Worm (Caenorhabditis elegans): ENCODE results near the gene crn-5.

crn-5 gene

DNA sequence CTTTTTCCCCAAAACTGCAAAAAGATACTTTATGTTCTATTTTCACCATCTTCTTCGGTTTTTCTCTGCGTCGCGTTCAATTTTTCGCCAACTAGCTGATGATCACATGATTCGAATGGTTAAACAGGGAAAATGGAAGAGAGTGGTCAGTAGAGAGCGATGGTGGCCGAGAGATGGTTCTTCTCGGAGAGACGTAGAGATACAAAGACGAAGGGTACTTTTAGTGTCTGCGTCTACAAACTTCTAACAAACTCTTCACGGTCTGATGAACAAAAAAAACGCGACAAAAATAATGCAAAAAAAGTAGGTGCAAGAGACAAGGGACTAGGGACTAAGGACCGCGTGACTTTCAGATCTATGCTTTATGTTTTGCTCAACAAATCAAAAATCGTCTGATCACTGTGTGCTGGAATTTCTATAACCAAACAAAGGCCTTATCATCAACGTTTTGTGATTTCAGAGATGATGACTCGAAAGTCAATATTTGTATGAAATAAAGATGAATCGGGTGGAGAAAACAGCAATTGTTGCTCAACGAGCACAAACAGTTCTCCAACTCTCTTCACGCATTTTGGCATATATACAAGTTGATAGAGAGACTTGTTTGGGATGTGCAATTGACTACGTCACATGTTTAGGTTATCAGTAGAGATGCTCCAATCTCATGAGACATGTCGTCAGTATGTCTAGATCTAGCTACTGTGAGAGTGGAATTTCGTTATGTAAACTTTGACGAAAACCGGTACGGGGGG, 40.4 kb upstream of the crn-5 start (continued):
- peak; percentile 88 for TF ChIP-seq nfyb-1 (GFP tag; IDR thresholded peaks at IDR 0.05)
- no peak for TF ChIP-seq Y95B8A.8 (GFP tag; IDR thresholded peaks at IDR 0.05)
- TF ChIP-seq nfya-2 (GFP tag; IDR thresholded peaks at IDR 0.05), result no peak
- TF ChIP-seq ceh-100 (GFP tag; IDR thresholded peaks at IDR 0.05), result no peak
- no peak for TF ChIP-seq C17E4.6 (GFP tag; IDR thresholded peaks at IDR 0.05)
- TF ChIP-seq madf-6 (GFP tag; IDR thresholded peaks at IDR 0.05), result no peak
- TF ChIP-seq hmg-20 (GFP tag; IDR thresholded peaks at IDR 0.05), result 0 out of 2 replicates have a peak, but pooled peaks have one; percentile 14
- TF ChIP-seq bed-1 (GFP tag; IDR thresholded peaks at IDR 0.05), result no peak
- no peak for TF ChIP-seq egl-18 (GFP tag; IDR thresholded peaks at IDR 0.05)
- TF ChIP-seq K11D2.4 (GFP tag; IDR thresholded peaks at IDR 0.05), result peak; percentile 74
- TF ChIP-seq die-1 (tag; optimal IDR thresholded peaks at IDR 0.05), result no peak
- TF ChIP-seq nhr-179 (tag; optimal IDR thresholded peaks at IDR 0.05), result no peak
- TF ChIP-seq ztf-26 (tag; optimal IDR thresholded peaks at IDR 0.05), result peak; percentile 76
- TF ChIP-seq F57C9.4 (tag; optimal IDR thresholded peaks at IDR 0.05), result no peak
- TF ChIP-seq repo-1 (tag; optimal IDR thresholded peaks at IDR 0.05), result no peak
- peak; percentile 52 for TF ChIP-seq F52B5.7 (tag; optimal IDR thresholded peaks at IDR 0.05)
- TF ChIP-seq atf-7 (tag; optimal IDR thresholded peaks at IDR 0.05), result peak; percentile 87
- TF ChIP-seq B0035.1 (tag; optimal IDR thresholded peaks at IDR 0.05), result peak; percentile 22
- TF ChIP-seq rec-8 (tag; optimal IDR thresholded peaks at IDR 0.05), result no peak
- no peak for TF ChIP-seq mes-4 (tag; optimal IDR thresholded peaks at IDR 0.05)
- peak; percentile 34 for TF ChIP-seq T07F8.4 (tag; optimal IDR thresholded peaks at IDR 0.05)
- TF ChIP-seq chd-7 (tag; optimal IDR thresholded peaks at IDR 0.05), result peak; percentile 87
- peak in 1 of 3 experiments; percentile 87 for TF ChIP-seq lin-35 (GFP tag; optimal IDR thresholded peaks at IDR 0.05)
- TF ChIP-seq egrh-3 (GFP tag; IDR thresholded peaks at IDR 0.05), result 0 out of 2 replicates have a peak, but pooled peaks have one; percentile 10
- no peak for TF ChIP-seq cebp-2 (GFP tag; IDR thresholded peaks at IDR 0.05)
- TF ChIP-seq lir-1 (GFP tag; conservative IDR thresholded peaks at IDR 0.05), result 0 out of 2 replicates have a peak, but pooled peaks have one; percentile 49
- peak; percentile 5 for TF ChIP-seq snpc-1.1 (tag; optimal IDR thresholded peaks at IDR 0.05; ENCODE audit: insufficient read depth)
- peak; percentile 64; the same call in 1 of the 2 replicates for TF ChIP-seq let-526 (GFP tag; IDR thresholded peaks at IDR 0.05)
- TF ChIP-seq sptf-2 (GFP tag; optimal IDR thresholded peaks at IDR 0.05), result no peak
- no peak for TF ChIP-seq Y56A3A.18 (GFP tag; IDR thresholded peaks at IDR 0.05)
- TF ChIP-seq attf-6 (GFP tag; IDR thresholded peaks at IDR 0.05), result no peak
- TF ChIP-seq efl-1 (GFP tag; optimal IDR thresholded peaks at IDR 0.05), result no peak
- TF ChIP-seq sdz-38 (tag; optimal IDR thresholded peaks at IDR 0.05), result no peak
- peak; percentile 94 for TF ChIP-seq lin-40 (tag; optimal IDR thresholded peaks at IDR 0.05)
- no peak for TF ChIP-seq attf-3 (GFP tag; conservative IDR thresholded peaks at IDR 0.05)
- TF ChIP-seq hmg-1.2 (GFP tag; IDR thresholded peaks at IDR 0.05), result peak; percentile 87
- peak; percentile 45; the same call in 1 of the 2 replicates for TF ChIP-seq pbrm-1 (GFP tag; IDR thresholded peaks at IDR 0.05)
- TF ChIP-seq egl-44 (GFP tag; IDR thresholded peaks at IDR 0.05), result no peak
- no peak for TF ChIP-seq F57A8.1 (GFP tag; optimal IDR thresholded peaks at IDR 0.05)
- TF ChIP-seq snpc-4 (GFP tag; optimal IDR thresholded peaks at IDR 0.05), result no peak
- TF ChIP-seq snpc-4 (tag; optimal IDR thresholded peaks at IDR 0.05), result peak in 3 of 4 experiments; percentile 16 to 53 (median 52)
- TF ChIP-seq pha-4 (tag; optimal IDR thresholded peaks at IDR 0.05), result no peak
- peak; percentile 71 for TF ChIP-seq zfh-2 (GFP tag; conservative IDR thresholded peaks at IDR 0.05)
- TF ChIP-seq tlf-1 (GFP tag; optimal IDR thresholded peaks at IDR 0.05), result peak; percentile 68
- peak; percentile 72 for TF ChIP-seq dox-1 (GFP tag; IDR thresholded peaks at IDR 0.05)
- TF ChIP-seq F10E7.11 (tag; optimal IDR thresholded peaks at IDR 0.05), result peak; percentile 66
- peak in 1 of 2 experiments; percentile 66 for TF ChIP-seq let-607 (tag; optimal IDR thresholded peaks at IDR 0.05)
